Worm (Caenorhabditis elegans) whole organism, early embryonic: ENCODE results near the gene gei-4.

Experiments used
- B0310.2 ChIP-seq: sonication (generic microtip); optimal IDR thresholded peaks from 2 replicates; lab custom pipeline; 2016; ENCODE audit warnings: mild to moderate bottlenecking, missing genetic modification characterization, missing compliant biosample characterization
- F13C5.2 ChIP-seq: sonication (generic microtip); optimal IDR thresholded peaks from 2 replicates; lab custom pipeline; 2017; ENCODE audit warnings: mild to moderate bottlenecking, missing genetic modification characterization, inconsistent platforms, missing compliant biosample characterization
- aly-1 ChIP-seq: sonication (generic microtip); optimal IDR thresholded peaks from 2 replicates; lab custom pipeline; 2016; ENCODE audit warnings: missing genetic modification characterization, missing compliant biosample characterization
- ama-1 ChIP-seq: fragments of 150-350 bp; optimal IDR thresholded peaks from 2 replicates; lab custom pipeline; 2014
- ceh-13 ChIP-seq: fragments of 200-800 bp; sonication (Bioruptor generic); optimal IDR thresholded peaks from 2 replicates; lab custom pipeline; 2018; ENCODE audit warnings: mild to moderate bottlenecking, missing genetic modification characterization, missing compliant biosample characterization
- ceh-36 ChIP-seq: sonication (generic microtip); optimal IDR thresholded peaks from 2 replicates; lab custom pipeline; 2016; ENCODE audit warnings: missing genetic modification characterization, inconsistent platforms, missing compliant biosample characterization
- ets-7 ChIP-seq: sonication (generic microtip); optimal IDR thresholded peaks from 2 replicates; lab custom pipeline; 2016; ENCODE audit warnings: missing genotype, missing genetic modification characterization, missing compliant biosample characterization
- flt-1 ChIP-seq: fragments of 200-800 bp; sonication (Bioruptor generic); IDR thresholded peaks from 2 replicates; pipeline ENCODE4 v1.3.6; 2022; ENCODE audit warnings: missing genetic modification characterization, missing compliant biosample characterization
- hmbx-1 ChIP-seq: sonication (generic microtip); optimal IDR thresholded peaks from 2 replicates; lab custom pipeline; 2016; ENCODE audit warnings: mild to moderate bottlenecking, missing genetic modification characterization, missing compliant biosample characterization
- hmg-4 ChIP-seq: fragments of 200-800 bp; sonication (Bioruptor generic); optimal IDR thresholded peaks from 2 replicates; lab custom pipeline; 2018; ENCODE audit warnings: mild to moderate bottlenecking, missing genetic modification characterization, missing compliant biosample characterization
- hnd-1 ChIP-seq: sonication (generic microtip); optimal IDR thresholded peaks from 2 replicates; lab custom pipeline; 2016; ENCODE audit warnings: missing genetic modification characterization, missing compliant biosample characterization
- pes-1 ChIP-seq: fragments of 200-800 bp; sonication (Bioruptor generic); IDR thresholded peaks from 2 replicates; pipeline ENCODE4 v1.3.6; 2022; ENCODE audit warnings: missing genetic modification reagents, missing genetic modification characterization, missing compliant biosample characterization
- scrt-1 ChIP-seq: fragments of 200-800 bp; sonication (Bioruptor generic); IDR thresholded peaks from 2 replicates; pipeline ENCODE4 v1.3.6; 2022; ENCODE audit warnings: missing genetic modification characterization, missing compliant biosample characterization
- sea-1 ChIP-seq: fragments of 200-800 bp; sonication (Bioruptor generic); conservative IDR thresholded peaks from 2 replicates; pipeline ENCODE4 v1.3.6; 2022; ENCODE audit warnings: missing genetic modification characterization, missing compliant biosample characterization
- tbx-11 ChIP-seq: fragments of 200-800 bp; sonication (Bioruptor generic); IDR thresholded peaks from 2 replicates; pipeline ENCODE4 v1.3.6; 2022; ENCODE audit warnings: missing genetic modification characterization, missing compliant biosample characterization
- tbx-37 ChIP-seq: fragments of 200-800 bp; sonication (Bioruptor generic); conservative IDR thresholded peaks from 2 replicates; pipeline ENCODE4 v1.3.6; 2022; ENCODE audit warnings: missing genetic modification reagents, missing genetic modification characterization, missing compliant biosample characterization
- tra-4 ChIP-seq: sonication (generic microtip); optimal IDR thresholded peaks from 2 replicates; lab custom pipeline; 2017; ENCODE audit warnings: missing genetic modification characterization, missing compliant biosample characterization

Gene gei-4

DNA sequence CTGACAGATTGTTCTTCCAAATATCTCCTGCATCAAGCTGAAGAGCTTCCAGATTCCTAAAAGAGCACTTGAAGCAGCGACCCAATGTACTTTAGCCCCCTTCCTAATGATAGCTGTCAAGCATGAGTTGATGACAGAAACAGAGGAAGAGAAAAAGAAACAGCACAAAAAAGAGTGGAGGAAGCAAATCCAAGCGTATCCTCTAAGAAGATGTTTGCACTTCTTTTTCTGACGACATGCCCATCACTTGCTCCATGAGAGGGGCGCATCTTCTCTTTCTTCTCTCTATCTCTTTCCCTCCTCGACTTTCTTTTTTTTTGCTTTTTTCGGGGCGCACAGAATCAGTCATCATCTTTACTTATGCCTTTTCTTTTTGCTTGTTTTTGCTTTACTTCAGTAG is 5.7 kb upstream of the gei-4 start:
- TF ChIP-seq hmg-4 (GFP tag; lab: Kevin White, UChicago) = no peak
- no peak for TF ChIP-seq ceh-36 (tag; lab: Kevin White, UChicago)
- no peak for TF ChIP-seq aly-1 (tag; lab: Kevin White, UChicago)
- TF ChIP-seq hmbx-1 (tag; lab: Kevin White, UChicago) = no peak

DNA sequence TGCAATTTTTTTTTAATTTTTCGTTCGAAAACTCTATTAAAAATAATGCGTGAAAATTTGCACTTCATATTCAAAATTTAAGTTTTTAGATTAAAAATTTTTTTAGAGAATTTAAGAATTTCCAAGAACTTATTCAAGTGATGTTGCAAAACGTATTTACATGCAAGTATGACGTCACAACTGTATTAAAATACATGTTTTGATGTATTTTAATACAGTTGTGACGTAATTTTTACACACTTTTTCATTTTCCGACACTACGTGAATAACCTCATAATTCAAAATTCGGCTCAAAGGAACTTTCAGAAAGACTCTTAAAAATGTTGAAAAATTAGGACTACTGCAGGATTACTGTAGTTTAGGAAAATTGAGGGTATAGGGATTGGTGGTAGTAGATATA is 3.5 kb upstream of the gei-4 start:
- TF ChIP-seq F13C5.2 (no peak), ama-1 (no peak), scrt-1 (no peak), aly-1 (tag; lab: Kevin White, UChicago) (no peak), ceh-36 (tag; lab: Kevin White, UChicago) (no peak), ceh-13 (no peak), hmg-4 (GFP tag; lab: Kevin White, UChicago) (no peak), tbx-11 (GFP tag; lab: Robert Waterston, UW) (no peak), ets-7 (tag; lab: Kevin White, UChicago) (no peak), pes-1 (GFP tag; lab: Robert Waterston, UW) (no peak), flt-1 (GFP tag; lab: Robert Waterston, UW) (no peak), B0310.2 (no peak), hmbx-1 (tag; lab: Kevin White, UChicago) (no peak), tbx-37 (GFP tag; lab: Robert Waterston, UW) (no peak), hnd-1 (tag; lab: Kevin White, UChicago) (no peak), sea-1 (no peak)

DNA sequence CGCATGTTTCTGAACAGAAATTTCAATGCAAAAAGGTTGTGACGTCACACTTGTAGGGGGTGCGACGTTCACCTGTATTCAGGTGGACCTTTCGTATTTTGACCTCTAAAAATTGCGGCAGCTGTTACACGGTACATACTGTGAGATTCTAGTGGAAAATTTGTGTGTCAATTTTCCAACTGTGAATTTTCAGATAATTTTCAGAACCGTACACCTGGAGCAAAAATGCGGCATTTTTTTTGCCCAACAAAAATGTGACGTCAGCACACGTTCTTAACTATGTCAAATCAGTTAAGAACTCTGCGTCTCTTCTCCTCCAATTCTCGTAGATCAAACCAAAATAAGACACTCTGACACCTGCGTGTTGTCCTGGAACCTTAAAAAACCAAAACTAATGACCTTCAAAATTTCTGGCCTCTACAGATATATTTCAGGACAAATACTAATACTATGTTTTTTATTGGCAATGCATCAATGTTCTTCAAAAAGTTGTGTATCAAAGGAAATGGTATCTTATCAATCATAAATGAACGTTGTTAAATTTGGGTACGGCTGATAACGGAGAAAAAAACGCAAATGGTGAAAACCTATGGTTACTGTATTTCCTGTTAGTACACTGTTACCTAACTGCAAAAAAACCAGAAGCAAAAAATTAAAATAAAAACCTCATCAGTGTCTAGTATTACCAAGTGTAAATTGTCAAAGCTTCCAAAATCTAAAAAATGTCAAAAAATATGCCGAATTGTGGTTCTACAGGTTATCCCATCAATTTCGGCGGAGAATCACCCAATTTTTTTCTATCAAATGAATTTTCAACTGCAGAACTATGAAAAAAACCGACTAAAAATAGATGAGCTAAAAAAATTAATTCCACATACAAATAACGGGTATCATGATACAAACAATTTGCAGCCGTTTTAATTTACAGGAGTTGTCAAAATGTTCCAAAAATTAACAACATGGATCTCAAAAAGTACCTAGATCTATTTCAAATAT is 2.6 kb upstream of the gei-4 start:
- TF ChIP-seq ets-7 (tag; lab: Kevin White, UChicago) (no peak), scrt-1 (no peak), tbx-37 (GFP tag; lab: Robert Waterston, UW) (no peak), ama-1 (no peak), aly-1 (tag; lab: Kevin White, UChicago) (no peak), ceh-13 (no peak), hnd-1 (tag; lab: Kevin White, UChicago) (no peak), tra-4 (tag; lab: Kevin White, UChicago) (no peak), B0310.2 (no peak), flt-1 (GFP tag; lab: Robert Waterston, UW) (no peak), hmg-4 (GFP tag; lab: Kevin White, UChicago) (no peak), F13C5.2 (no peak), sea-1 (no peak), ceh-36 (tag; lab: Kevin White, UChicago) (no peak), pes-1 (GFP tag; lab: Robert Waterston, UW) (no peak), hmbx-1 (tag; lab: Kevin White, UChicago) (no peak), tbx-11 (GFP tag; lab: Robert Waterston, UW) (no peak)

DNA sequence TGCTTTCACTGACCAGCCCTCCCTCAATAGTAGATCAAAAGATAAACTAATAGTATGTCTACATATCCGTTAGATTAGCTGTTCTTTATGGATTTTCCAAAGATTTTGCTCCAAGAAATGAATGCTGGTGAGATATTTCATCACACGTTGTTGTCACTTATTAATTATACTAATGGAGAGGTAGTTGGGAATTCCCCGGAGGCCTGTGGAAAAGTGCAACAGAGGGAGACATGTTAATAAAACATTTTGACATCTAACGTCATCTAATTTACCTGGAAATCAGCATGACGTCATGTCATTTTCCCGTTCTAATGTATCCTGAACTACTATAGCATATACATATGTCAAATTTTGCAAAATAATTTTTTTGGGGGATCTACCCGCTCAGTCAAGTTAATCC is 1.6 kb downstream of the gei-4 start:
- TF ChIP-seq scrt-1 = no peak
- no peak for TF ChIP-seq hnd-1 (tag; lab: Kevin White, UChicago)
- no peak for TF ChIP-seq flt-1 (GFP tag; lab: Robert Waterston, UW)
- no peak for TF ChIP-seq ceh-36 (tag; lab: Kevin White, UChicago)
- TF ChIP-seq hmg-4 (GFP tag; lab: Kevin White, UChicago) = no peak
- no peak for TF ChIP-seq sea-1
- TF ChIP-seq hmbx-1 (tag; lab: Kevin White, UChicago) = no peak

DNA sequence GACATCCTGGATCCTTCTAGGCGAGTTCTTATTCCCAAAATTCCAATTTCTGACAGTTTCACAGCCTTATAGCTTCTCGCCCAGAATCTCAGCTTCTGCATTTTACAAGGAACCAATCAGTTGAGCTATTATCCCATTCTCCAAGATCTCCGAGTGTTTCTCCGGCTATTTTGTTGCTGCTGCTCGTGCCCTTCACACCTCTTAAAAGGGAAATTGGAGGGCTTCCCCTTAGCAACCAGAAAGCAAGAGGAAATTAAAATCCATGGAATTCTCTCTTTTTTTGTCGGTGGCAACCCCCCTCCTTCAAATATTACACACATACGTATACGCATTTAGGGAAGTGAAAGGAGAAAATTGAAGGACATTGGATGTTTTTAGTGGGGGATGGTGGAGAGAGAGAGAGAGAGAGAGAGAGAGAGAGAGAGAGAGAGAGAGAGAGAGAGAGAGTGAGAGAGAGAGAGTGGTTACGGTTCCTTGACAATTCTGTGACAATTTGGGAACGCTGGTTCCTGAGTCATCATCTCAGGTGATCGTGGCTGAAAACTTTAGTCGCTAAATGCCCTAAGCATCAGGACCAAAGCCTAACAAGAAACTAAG is 2.6 kb downstream of the gei-4 start:
- TF ChIP-seq B0310.2 = no peak

DNA sequence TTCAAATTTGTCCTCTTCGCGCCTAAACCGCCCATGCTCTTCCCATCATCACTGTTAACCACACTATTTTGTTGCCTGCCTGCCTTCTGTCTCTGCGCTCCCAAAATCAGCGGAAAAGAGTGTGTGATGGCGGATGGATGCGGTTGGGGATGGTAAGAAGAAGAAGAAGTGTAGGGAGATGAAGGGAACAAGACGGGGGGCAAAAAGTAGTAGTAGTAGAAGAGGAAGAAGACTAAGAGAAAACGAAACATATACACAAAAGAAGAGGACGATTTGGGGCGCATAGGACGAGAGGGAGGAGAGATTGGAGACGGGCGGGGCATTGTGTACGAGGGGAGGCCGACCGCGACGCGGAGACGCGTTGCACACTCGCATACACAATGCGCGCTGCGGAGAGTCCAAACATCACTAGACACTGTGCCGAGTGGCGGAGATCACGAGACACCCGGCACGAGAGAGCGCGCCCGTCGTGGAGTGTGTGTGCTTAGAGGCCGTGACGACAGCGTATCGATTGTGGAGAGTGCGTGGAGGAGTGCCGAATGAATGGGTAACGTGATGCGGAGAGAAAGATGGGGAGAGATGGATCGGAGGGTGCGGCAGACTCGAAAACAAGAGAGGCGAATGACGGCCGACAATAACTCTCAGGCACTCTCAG is 5.0 kb downstream of the gei-4 start:
- TF ChIP-seq hmg-4 (GFP tag; lab: Kevin White, UChicago) (peak; percentile 71), scrt-1 (0 out of 2 replicates have a peak, but pooled peaks have one; percentile 18), B0310.2 (peak; percentile 30), aly-1 (tag; lab: Kevin White, UChicago) (no peak), hnd-1 (tag; lab: Kevin White, UChicago) (no peak), ceh-36 (tag; lab: Kevin White, UChicago) (no peak), flt-1 (GFP tag; lab: Robert Waterston, UW) (0 out of 2 replicates have a peak, but pooled peaks have one; percentile 4), ceh-13 (peak; percentile 20), F13C5.2 (peak; percentile 12), ama-1 (peak; percentile 39)

DNA sequence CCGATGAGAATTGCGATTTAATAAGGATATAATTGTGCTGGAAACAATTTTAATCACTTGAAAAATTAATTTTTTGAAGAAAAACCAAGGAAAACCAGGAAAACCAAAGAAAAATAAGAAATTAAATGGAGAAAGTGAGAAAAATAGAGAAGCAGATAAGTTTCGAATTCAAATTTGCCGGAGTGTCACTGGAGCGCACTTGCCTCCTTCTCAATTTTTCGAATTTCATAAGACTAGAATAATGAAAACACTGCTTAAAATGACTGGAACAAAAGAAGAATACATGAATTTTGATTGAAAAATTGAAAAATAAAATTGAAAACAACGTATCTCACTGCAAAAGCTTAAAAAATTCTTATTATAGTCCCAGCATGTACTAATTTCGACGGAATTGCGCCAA is 6.1 kb downstream of the gei-4 start:
- TF ChIP-seq ceh-36 (tag; lab: Kevin White, UChicago) = no peak
- TF ChIP-seq aly-1 (tag; lab: Kevin White, UChicago) = no peak
- TF ChIP-seq tbx-37 (GFP tag; lab: Robert Waterston, UW) = no peak
- no peak for TF ChIP-seq hnd-1 (tag; lab: Kevin White, UChicago)
- TF ChIP-seq hmbx-1 (tag; lab: Kevin White, UChicago) = no peak
- no peak for TF ChIP-seq F13C5.2
- no peak for TF ChIP-seq hmg-4 (GFP tag; lab: Kevin White, UChicago)
- no peak for TF ChIP-seq flt-1 (GFP tag; lab: Robert Waterston, UW)
- no peak for TF ChIP-seq ets-7 (tag; lab: Kevin White, UChicago)
- no peak for TF ChIP-seq ama-1
- TF ChIP-seq sea-1 = no peak
- no peak for TF ChIP-seq scrt-1
- no peak for TF ChIP-seq tbx-11 (GFP tag; lab: Robert Waterston, UW)
- TF ChIP-seq ceh-13 = no peak
- TF ChIP-seq tra-4 (tag; lab: Kevin White, UChicago) = no peak
- TF ChIP-seq pes-1 (GFP tag; lab: Robert Waterston, UW) = no peak
- no peak for TF ChIP-seq B0310.2
